Worm (Caenorhabditis elegans) whole organism, L2 larva: Measurements from ENCODE around the gene mks-1.

ENCODE experiments used
- C34F6.9 ChIP-seq: fragments of 150-350 bp; optimal IDR thresholded peaks from 2 replicates; lab custom pipeline; 2014; ENCODE audit warnings: missing biosample characterization, missing genetic modification characterization
- F13H6.1 ChIP-seq: sonication (generic microtip); optimal IDR thresholded peaks from 2 replicates; lab custom pipeline; 2016; ENCODE audit warnings: missing genetic modification characterization, missing compliant biosample characterization
- R02D3.7 ChIP-seq: fragments of 150-350 bp; optimal IDR thresholded peaks from 2 replicates; lab custom pipeline; 2014; ENCODE audit warnings: missing biosample characterization, missing genetic modification characterization
- Y55F3AM.14 ChIP-seq: fragments of 200-800 bp; sonication (Bioruptor generic); optimal IDR thresholded peaks from 2 replicates; lab custom pipeline; 2018; ENCODE audit warnings: mild to moderate bottlenecking, missing genetic modification characterization, missing compliant biosample characterization
- ZK546.5 ChIP-seq: sonication (generic microtip); optimal IDR thresholded peaks from 2 replicates; lab custom pipeline; 2017; ENCODE audit warnings: missing biosample characterization, missing genetic modification characterization
- alr-1 ChIP-seq: fragments of 150-350 bp; optimal IDR thresholded peaks from 2 replicates; lab custom pipeline; 2014; ENCODE audit warnings: missing biosample characterization, missing genetic modification characterization
- aly-2 ChIP-seq: fragments of 150-350 bp; optimal IDR thresholded peaks from 2 replicates; lab custom pipeline; 2014; ENCODE audit warnings: missing biosample characterization, missing genetic modification characterization
- blmp-1 ChIP-seq: sonication (generic microtip); optimal IDR thresholded peaks from 2 replicates; lab custom pipeline; 2017; ENCODE audit warnings: missing genetic modification characterization, mild to moderate bottlenecking, missing compliant biosample characterization, antibody characterized with exemption, moderate library complexity; ENCODE audit not compliant: insufficient read depth
- ceh-16 ChIP-seq: fragments of 150-350 bp; optimal IDR thresholded peaks from 2 replicates; lab custom pipeline; 2014; ENCODE audit warnings: missing biosample characterization, missing genetic modification characterization
- ceh-82 ChIP-seq: fragments of 150-350 bp; optimal IDR thresholded peaks from 2 replicates; lab custom pipeline; 2014; ENCODE audit warnings: missing biosample characterization, missing genetic modification characterization
- crh-2 ChIP-seq: sonication (generic microtip); optimal IDR thresholded peaks from 2 replicates; lab custom pipeline; 2017; ENCODE audit warnings: missing biosample characterization, missing genetic modification characterization
- egl-27 ChIP-seq: sonication (generic microtip); optimal IDR thresholded peaks from 3 replicates; lab custom pipeline; 2017; ENCODE audit warnings: missing biosample characterization, missing genetic modification reagents, missing genetic modification characterization
- elt-1 ChIP-seq: fragments of 150-350 bp; optimal IDR thresholded peaks from 2 replicates; lab custom pipeline; 2014; ENCODE audit warnings: missing biosample characterization, missing genetic modification characterization
- elt-3 ChIP-seq: sonication (generic microtip); optimal IDR thresholded peaks from 2 replicates; lab custom pipeline; 2017; ENCODE audit warnings: missing biosample characterization, missing genetic modification characterization
- fos-1 ChIP-seq: fragments of 150-350 bp; optimal IDR thresholded peaks from 2 replicates; lab custom pipeline; 2014; ENCODE audit warnings: missing biosample characterization, missing genetic modification characterization
- gmeb-1 ChIP-seq: fragments of 150-350 bp; optimal IDR thresholded peaks from 2 replicates; lab custom pipeline; 2014; ENCODE audit warnings: missing biosample characterization, missing genetic modification characterization
- lin-11 ChIP-seq: fragments of 150-350 bp; sonication (generic microtip); optimal IDR thresholded peaks from 2 replicates; lab custom pipeline; 2014; ENCODE audit warnings: missing biosample characterization, missing genetic modification characterization, inconsistent platforms, mixed read lengths
- lin-13 ChIP-seq: fragments of 150-350 bp; optimal IDR thresholded peaks from 2 replicates; lab custom pipeline; 2014; ENCODE audit warnings: missing biosample characterization, missing genetic modification reagents, missing genetic modification characterization
- lin-39 ChIP-seq: fragments of 150-350 bp; optimal IDR thresholded peaks from 2 replicates; lab custom pipeline; 2014; ENCODE audit warnings: missing biosample characterization, missing genetic modification reagents, missing genetic modification characterization
- lsy-2 ChIP-seq, 2 experiments: fragments of 150-350 bp in 1 of 2; sonication (generic microtip) in 1 of 2; optimal IDR thresholded peaks; 2 replicates each; lab custom pipeline; 2014 to 2017; ENCODE audit warnings: missing biosample characterization in 2 of 2, missing genetic modification characterization in 2 of 2
- mab-5 ChIP-seq: fragments of 150-350 bp; optimal IDR thresholded peaks from 2 replicates; lab custom pipeline; 2014; ENCODE audit warnings: missing biosample characterization, missing genetic modification characterization
- mbf-1 ChIP-seq: sonication (generic microtip); optimal IDR thresholded peaks from 2 replicates; lab custom pipeline; 2017; ENCODE audit warnings: missing biosample characterization, missing genetic modification characterization
- mdl-1 ChIP-seq, 2 experiments: fragments of 150-350 bp in 1 of 2; sonication (generic microtip) in 1 of 2; optimal IDR thresholded peaks; 2 replicates each; lab custom pipeline; 2017; ENCODE audit warnings: missing biosample characterization in 2 of 2, missing genetic modification characterization in 2 of 2
- nhr-10 ChIP-seq: sonication (generic microtip); optimal IDR thresholded peaks from 2 replicates; lab custom pipeline; 2017; ENCODE audit warnings: missing biosample characterization, missing genetic modification characterization
- nhr-11 ChIP-seq: fragments of 150-350 bp; optimal IDR thresholded peaks from 2 replicates; lab custom pipeline; 2014; ENCODE audit warnings: missing biosample characterization, missing genetic modification characterization
- nhr-129 ChIP-seq: fragments of 150-350 bp; optimal IDR thresholded peaks from 2 replicates; lab custom pipeline; 2014; ENCODE audit warnings: missing biosample characterization, missing genetic modification characterization
- nhr-21 ChIP-seq: fragments of 150-350 bp; optimal IDR thresholded peaks from 2 replicates; lab custom pipeline; 2014; ENCODE audit warnings: missing biosample characterization, missing genetic modification characterization
- nhr-23 ChIP-seq: fragments of 150-350 bp; optimal IDR thresholded peaks from 2 replicates; lab custom pipeline; 2014; ENCODE audit warnings: missing biosample characterization, missing genetic modification reagents, missing genetic modification characterization
- nhr-237 ChIP-seq: fragments of 150-350 bp; optimal IDR thresholded peaks from 2 replicates; lab custom pipeline; 2014; ENCODE audit warnings: missing biosample characterization, missing genetic modification characterization
- nhr-25 ChIP-seq: fragments of 150-350 bp; sonication (generic microtip); optimal IDR thresholded peaks from 3 replicates; lab custom pipeline; 2014; ENCODE audit warnings: missing biosample characterization, missing genetic modification characterization
- nhr-77 ChIP-seq: fragments of 150-350 bp; optimal IDR thresholded peaks from 2 replicates; lab custom pipeline; 2014; ENCODE audit warnings: missing biosample characterization, missing genetic modification characterization
- peb-1 ChIP-seq: fragments of 150-350 bp; optimal IDR thresholded peaks from 2 replicates; lab custom pipeline; 2014; ENCODE audit warnings: missing biosample characterization, missing genetic modification characterization
- sem-4 ChIP-seq: fragments of 150-350 bp; optimal IDR thresholded peaks from 2 replicates; lab custom pipeline; 2014; ENCODE audit warnings: missing biosample characterization, missing genetic modification reagents, missing genetic modification characterization
- skn-1 ChIP-seq: sonication (generic microtip); optimal IDR thresholded peaks from 2 replicates; lab custom pipeline; 2017; ENCODE audit warnings: missing biosample characterization, missing genetic modification characterization
- sma-3 ChIP-seq: sonication (generic microtip); optimal IDR thresholded peaks from 2 replicates; lab custom pipeline; 2016; ENCODE audit warnings: missing genetic modification reagents, missing genetic modification characterization, missing compliant biosample characterization
- sma-9 ChIP-seq, 2 experiments: fragments of 150-350 bp in 1 of 2; sonication (generic microtip) in 1 of 2; optimal IDR thresholded peaks; 2 replicates each; lab custom pipeline; 2014 to 2016; ENCODE audit warnings: missing genetic modification characterization in 2 of 2, mild to moderate bottlenecking in 1 of 2, missing biosample characterization in 1 of 2, missing compliant biosample characterization in 1 of 2, missing genetic modification reagents in 1 of 2, moderate library complexity in 1 of 2
- snpc-4 ChIP-seq: fragments of 150-350 bp; optimal IDR thresholded peaks from 2 replicates; lab custom pipeline; 2014; ENCODE audit warnings: missing biosample characterization, missing genetic modification characterization
- unc-55 ChIP-seq: fragments of 150-350 bp; sonication (generic microtip); optimal IDR thresholded peaks from 3 replicates; lab custom pipeline; 2014; ENCODE audit warnings: missing biosample characterization, missing genetic modification reagents, missing genetic modification characterization
- unc-62 ChIP-seq: fragments of 150-350 bp; optimal IDR thresholded peaks from 2 replicates; lab custom pipeline; 2014; ENCODE audit warnings: missing biosample characterization, missing genetic modification reagents, missing genetic modification characterization
- ztf-1 ChIP-seq: fragments of 200-800 bp; sonication (Bioruptor generic); conservative IDR thresholded peaks from 2 replicates; pipeline ENCODE4 v1.3.6; 2022; ENCODE audit warnings: missing genetic modification characterization, missing compliant biosample characterization
- ztf-4 ChIP-seq: fragments of 150-350 bp; optimal IDR thresholded peaks from 2 replicates; lab custom pipeline; 2014; ENCODE audit warnings: missing biosample characterization, missing genetic modification characterization

Gene mks-1

ce11 chrIII:3174985-3175384 lies 11.1 kb upstream of the mks-1 start, which contains the start of gene R148.3:
R148.3 (plus strand) TSS chrIII:3175331.
- TF ChIP-seq elt-1 (tag; lab: Kevin White, UChicago) (no peak), Y55F3AM.14 (GFP tag; lab: Kevin White, UChicago) (no peak), lin-39 (tag; lab: Kevin White, UChicago) (no peak), skn-1 (tag; lab: Kevin White, UChicago) (no peak), crh-2 (tag; lab: Kevin White, UChicago) (peak; percentile 75), nhr-129 (tag; lab: Kevin White, UChicago) (peak; percentile 39), nhr-25 (tag; lab: Kevin White, UChicago) (peak; percentile 37), sem-4 (tag; lab: Kevin White, UChicago) (peak; percentile 27), nhr-21 (tag; lab: Kevin White, UChicago) (peak; percentile 22), mdl-1 (tag; optimal IDR thresholded peaks at IDR 0.05; lab: Kevin White, UChicago) (peak in 1 of 2 experiments; percentile 24), aly-2 (tag; lab: Kevin White, UChicago) (no peak), nhr-10 (tag; lab: Kevin White, UChicago) (no peak), sma-3 (peak; percentile 17), nhr-11 (tag; lab: Kevin White, UChicago) (no peak), ztf-1 (GFP tag; lab: Robert Waterston, UW) (no peak), ztf-4 (tag; lab: Kevin White, UChicago) (peak; percentile 19), snpc-4 (tag; lab: Kevin White, UChicago) (peak; percentile 15), unc-62 (no peak), mab-5 (tag; lab: Kevin White, UChicago) (no peak), lin-13 (GFP tag; lab: Kevin White, UChicago) (peak; percentile 61), peb-1 (tag; lab: Kevin White, UChicago) (no peak), nhr-77 (tag; lab: Kevin White, UChicago) (no peak), elt-3 (tag; lab: Kevin White, UChicago) (no peak), nhr-23 (tag; lab: Kevin White, UChicago) (no peak), nhr-237 (tag; lab: Kevin White, UChicago) (no peak), gmeb-1 (tag; lab: Kevin White, UChicago) (peak; percentile 66), mbf-1 (tag; lab: Kevin White, UChicago) (no peak), lin-11 (tag; lab: Kevin White, UChicago) (peak; percentile 36), C34F6.9 (tag; lab: Kevin White, UChicago) (peak; percentile 21), alr-1 (tag; lab: Kevin White, UChicago) (no peak), unc-55 (GFP tag; lab: Kevin White, UChicago) (peak; percentile 52), sma-9 (GFP tag; optimal IDR thresholded peaks at IDR 0.05; lab: Kevin White, UChicago) (no peak), sma-9 (tag; optimal IDR thresholded peaks at IDR 0.05; lab: Kevin White, UChicago) (no peak), blmp-1 (tag; lab: Kevin White, UChicago) (no peak), F13H6.1 (tag; lab: Kevin White, UChicago) (peak; percentile 62), fos-1 (tag; lab: Kevin White, UChicago) (no peak), ceh-82 (no peak), lsy-2 (tag; optimal IDR thresholded peaks at IDR 0.05; lab: Kevin White, UChicago) (peak in 1 of 2 experiments; percentile 59), egl-27 (tag; lab: Kevin White, UChicago) (no peak), R02D3.7 (tag; lab: Kevin White, UChicago) (no peak), ZK546.5 (no peak)
- TF ChIP-seq, all 48 proteins: peak for 16

ce11 chrIII:3176775-3177174 lies 9.3 kb upstream of the mks-1 start:
- TF ChIP-seq F13H6.1 (tag; lab: Kevin White, UChicago) (no peak), aly-2 (tag; lab: Kevin White, UChicago) (no peak), sem-4 (tag; lab: Kevin White, UChicago) (no peak), nhr-77 (tag; lab: Kevin White, UChicago) (no peak), Y55F3AM.14 (GFP tag; lab: Kevin White, UChicago) (no peak), mdl-1 (tag; optimal IDR thresholded peaks at IDR 0.05; lab: Kevin White, UChicago) (no peak), snpc-4 (tag; lab: Kevin White, UChicago) (no peak), ceh-16 (tag; lab: Kevin White, UChicago) (no peak), nhr-25 (tag; lab: Kevin White, UChicago) (no peak), nhr-21 (tag; lab: Kevin White, UChicago) (no peak), mab-5 (tag; lab: Kevin White, UChicago) (no peak), gmeb-1 (tag; lab: Kevin White, UChicago) (no peak), lsy-2 (tag; optimal IDR thresholded peaks at IDR 0.05; lab: Kevin White, UChicago) (no peak), nhr-237 (tag; lab: Kevin White, UChicago) (no peak), unc-55 (GFP tag; lab: Kevin White, UChicago) (no peak), elt-3 (tag; lab: Kevin White, UChicago) (no peak), ztf-1 (GFP tag; lab: Robert Waterston, UW) (no peak), ztf-4 (tag; lab: Kevin White, UChicago) (no peak), nhr-11 (tag; lab: Kevin White, UChicago) (no peak)
